Fruit fly (Drosophila melanogaster) whole organism, embryonic: ENCODE measurements around the gene CG14423.

Experiments
- Asciz ChIP-seq: fragments of 200-800 bp; sonication (Bioruptor generic); optimal IDR thresholded peaks from 2 replicates; lab custom pipeline; 2017; ENCODE audit warnings: missing biosample characterization, mild to moderate bottlenecking, missing genetic modification characterization, missing genetic modification reagents
- Bteb2 ChIP-seq: fragments of 200-800 bp; sonication (Bioruptor generic); optimal IDR thresholded peaks from 2 replicates; lab custom pipeline; 2016; ENCODE audit warnings: missing biosample characterization, missing genetic modification characterization
- CG10274 ChIP-seq: fragments of 200-800 bp; sonication (Bioruptor generic); optimal IDR thresholded peaks from 3 replicates; lab custom pipeline; 2017; ENCODE audit warnings: missing biosample characterization, mild to moderate bottlenecking, missing genetic modification characterization
- CG10321 ChIP-seq: fragments of 200-800 bp; sonication (Bioruptor generic); IDR thresholded peaks from 2 replicates; pipeline ENCODE4 v1.3.6; 2022; ENCODE audit warnings: missing biosample characterization, missing genetic modification characterization
- CG10959 ChIP-seq: fragments of 200-800 bp; sonication (Bioruptor generic); IDR thresholded peaks from 2 replicates; pipeline ENCODE4 v1.3.6; 2022; ENCODE audit warnings: missing biosample characterization, missing genetic modification characterization
- CG11085 ChIP-seq: fragments of 200-800 bp; sonication (Bioruptor generic); IDR thresholded peaks from 2 replicates; pipeline ENCODE4 v1.3.6; 2022; ENCODE audit warnings: missing biosample characterization, missing genetic modification characterization
- CG11398 ChIP-seq: fragments of 200-800 bp; sonication (Bioruptor generic); optimal IDR thresholded peaks from 2 replicates; lab custom pipeline; 2016; ENCODE audit warnings: missing biosample characterization, missing genetic modification characterization
- CG13296 ChIP-seq: fragments of 200-800 bp; sonication (Bioruptor generic); optimal IDR thresholded peaks from 3 replicates; lab custom pipeline; 2018; ENCODE audit warnings: missing biosample characterization, mild to moderate bottlenecking, missing genetic modification characterization
- CG13424 ChIP-seq: fragments of 200-800 bp; sonication (Bioruptor generic); optimal IDR thresholded peaks from 2 replicates; lab custom pipeline; 2019; ENCODE audit warnings: missing biosample characterization, mild to moderate bottlenecking, missing genetic modification characterization, moderate library complexity
- CG14050 ChIP-seq: fragments of 200-800 bp; sonication (Bioruptor generic); IDR thresholded peaks from 3 replicates; pipeline ENCODE4 v1.3.6; 2022; ENCODE audit warnings: missing biosample characterization, missing genetic modification characterization
- CG14667 ChIP-seq: fragments of 200-800 bp; sonication (Bioruptor generic); IDR thresholded peaks from 2 replicates; pipeline ENCODE4 v1.3.6; 2022; ENCODE audit warnings: missing biosample characterization, missing genetic modification characterization
- CG1603 ChIP-seq: fragments of 200-800 bp; sonication (Bioruptor generic); optimal IDR thresholded peaks from 2 replicates; lab custom pipeline; 2019; ENCODE audit warnings: missing biosample characterization, mild to moderate bottlenecking, missing genetic modification characterization, moderate library complexity
- CG18011 ChIP-seq: fragments of 200-800 bp; sonication (Bioruptor generic); optimal IDR thresholded peaks from 2 replicates; lab custom pipeline; 2017; ENCODE audit warnings: missing biosample characterization, missing genetic modification characterization, mild to moderate bottlenecking, moderate library complexity, missing genotype
- CG1832 ChIP-seq: fragments of 200-800 bp; sonication (Bioruptor generic); optimal IDR thresholded peaks from 2 replicates; lab custom pipeline; 2017; ENCODE audit warnings: missing biosample characterization, mild to moderate bottlenecking, missing genetic modification characterization, inconsistent platforms
- CG2712 ChIP-seq: fragments of 200-800 bp; optimal IDR thresholded peaks from 3 replicates; lab custom pipeline; 2019; ENCODE audit warnings: missing biosample characterization, mild to moderate bottlenecking, missing genetic modification characterization, moderate library complexity
- CG2875 ChIP-seq: fragments of 200-800 bp; sonication (Bioruptor generic); optimal IDR thresholded peaks from 2 replicates; lab custom pipeline; 2017; ENCODE audit warnings: missing biosample characterization, mild to moderate bottlenecking, missing genetic modification characterization, missing genetic modification reagents
- CG4282 ChIP-seq: fragments of 200-800 bp; sonication (Bioruptor generic); optimal IDR thresholded peaks from 2 replicates; lab custom pipeline; 2016; ENCODE audit warnings: missing biosample characterization, missing genetic modification characterization
- CG4707 ChIP-seq: fragments of 200-800 bp; sonication (Bioruptor generic); optimal IDR thresholded peaks from 2 replicates; lab custom pipeline; 2018; ENCODE audit warnings: missing biosample characterization, mild to moderate bottlenecking, missing genetic modification characterization, moderate library complexity
- CG4854 ChIP-seq: fragments of 200-800 bp; sonication (Bioruptor generic); optimal IDR thresholded peaks from 2 replicates; lab custom pipeline; 2016; ENCODE audit warnings: missing biosample characterization, missing genetic modification characterization, inconsistent platforms
- CG5953 ChIP-seq: fragments of 200-800 bp; sonication (Bioruptor generic); IDR thresholded peaks from 2 replicates; pipeline ENCODE4 v1.3.6; 2022; ENCODE audit warnings: missing biosample characterization, missing genetic modification characterization
- CG6254 ChIP-seq: fragments of 200-800 bp; sonication (Bioruptor generic); optimal IDR thresholded peaks from 3 replicates; lab custom pipeline; 2017; ENCODE audit warnings: mild to moderate bottlenecking, missing biosample characterization, missing genetic modification reagents, missing genetic modification characterization
- CG6813 ChIP-seq: fragments of 200-800 bp; sonication (Bioruptor generic); optimal IDR thresholded peaks from 2 replicates; lab custom pipeline; 2017; ENCODE audit warnings: missing biosample characterization, missing genetic modification characterization, mild to moderate bottlenecking, moderate library complexity, missing genetic modification reagents
- CG7372 ChIP-seq: fragments of 200-800 bp; sonication (Bioruptor generic); IDR thresholded peaks from 2 replicates; pipeline ENCODE4 v1.3.6; 2022; ENCODE audit warnings: missing biosample characterization, missing genetic modification characterization
- CG7745 ChIP-seq: fragments of 200-800 bp; sonication (Bioruptor generic); optimal IDR thresholded peaks from 2 replicates; lab custom pipeline; 2018; ENCODE audit warnings: missing biosample characterization, mild to moderate bottlenecking, missing genetic modification characterization, moderate library complexity
- CG8281 ChIP-seq: fragments of 200-800 bp; sonication (Bioruptor generic); optimal IDR thresholded peaks from 2 replicates; lab custom pipeline; 2018; ENCODE audit warnings: missing biosample characterization, mild to moderate bottlenecking, missing genetic modification characterization, moderate library complexity
- CG8765 ChIP-seq: fragments of 200-800 bp; sonication (Bioruptor generic); IDR thresholded peaks from 2 replicates; pipeline ENCODE4 v1.3.6; 2022; ENCODE audit warnings: missing biosample characterization, missing genetic modification characterization
- CG9609 ChIP-seq: fragments of 200-800 bp; sonication (Bioruptor generic); optimal IDR thresholded peaks from 3 replicates; lab custom pipeline; 2016; ENCODE audit warnings: missing biosample characterization, missing genetic modification characterization
- H15 ChIP-seq: fragments of 200-800 bp; sonication (Bioruptor generic); IDR thresholded peaks from 3 replicates; pipeline ENCODE4 v1.3.6; 2022; ENCODE audit warnings: missing biosample characterization, missing genetic modification characterization
- NC2β ChIP-seq: fragments of 200-800 bp; sonication (Bioruptor generic); optimal IDR thresholded peaks from 2 replicates; lab custom pipeline; 2016; ENCODE audit warnings: missing biosample characterization, missing genetic modification characterization
- Sin3A ChIP-seq: fragments of >200 bp; optimal IDR thresholded peaks from 2 replicates; lab custom pipeline; 2018
- Sry-δ ChIP-seq: fragments of 200-800 bp; sonication (Bioruptor generic); optimal IDR thresholded peaks from 2 replicates; lab custom pipeline; 2016; ENCODE audit warnings: missing biosample characterization, missing genetic modification characterization
- aop ChIP-seq: fragments of 200-800 bp; sonication (Bioruptor generic); IDR thresholded peaks from 2 replicates; pipeline ENCODE4 v1.3.6; 2022; ENCODE audit warnings: missing biosample characterization, missing genetic modification characterization
- ap ChIP-seq: fragments of 200-800 bp; sonication (Bioruptor generic); IDR thresholded peaks from 2 replicates; pipeline ENCODE4 v1.3.6; 2022; ENCODE audit warnings: missing biosample characterization, missing genetic modification characterization
- chinmo ChIP-seq: fragments of 200-800 bp; sonication (Bioruptor generic); IDR thresholded peaks from 4 replicates; pipeline ENCODE4 v1.3.6; 2022; ENCODE audit warnings: missing biosample characterization, missing genetic modification characterization; ENCODE audit not compliant: partially characterized antibody
- cwo ChIP-seq: fragments of 200-800 bp; sonication (Bioruptor generic); optimal IDR thresholded peaks from 3 replicates; lab custom pipeline; 2017; ENCODE audit warnings: missing biosample characterization, missing genetic modification characterization, mild to moderate bottlenecking, moderate library complexity, missing genetic modification reagents
- danr ChIP-seq: fragments of 200-800 bp; sonication (Bioruptor generic); IDR thresholded peaks from 2 replicates; pipeline ENCODE4 v1.3.6; 2022; ENCODE audit warnings: missing biosample characterization, missing genetic modification characterization
- fd64A ChIP-seq: fragments of 200-800 bp; sonication (Bioruptor generic); optimal IDR thresholded peaks from 3 replicates; lab custom pipeline; 2018; ENCODE audit warnings: missing biosample characterization, mild to moderate bottlenecking, missing genetic modification characterization
- gcm ChIP-seq: fragments of 200-800 bp; sonication (Bioruptor generic); optimal IDR thresholded peaks from 2 replicates; lab custom pipeline; 2019; ENCODE audit warnings: missing biosample characterization, mild to moderate bottlenecking, missing genetic modification characterization, moderate library complexity
- gfzf ChIP-seq: fragments of 200-800 bp; sonication (Bioruptor generic); optimal IDR thresholded peaks from 2 replicates; lab custom pipeline; 2016; ENCODE audit warnings: missing biosample characterization, mild to moderate bottlenecking, missing genetic modification characterization, moderate library complexity
- ind ChIP-seq: fragments of 200-800 bp; sonication (Bioruptor generic); optimal IDR thresholded peaks from 3 replicates; lab custom pipeline; 2016; ENCODE audit warnings: missing biosample characterization, missing genetic modification characterization
- jumu ChIP-seq: fragments of 200-800 bp; sonication (Bioruptor generic); optimal IDR thresholded peaks from 3 replicates; lab custom pipeline; 2016; ENCODE audit warnings: missing biosample characterization, missing genetic modification characterization
- kni ChIP-seq: fragments of 200-800 bp; sonication (Bioruptor generic); optimal IDR thresholded peaks from 3 replicates; lab custom pipeline; 2017; ENCODE audit warnings: mild to moderate bottlenecking, missing biosample characterization, missing genetic modification reagents, missing genetic modification characterization
- nmo ChIP-seq: fragments of 200-800 bp; sonication (Bioruptor generic); optimal IDR thresholded peaks from 2 replicates; lab custom pipeline; 2018; ENCODE audit warnings: missing biosample characterization, mild to moderate bottlenecking, missing genetic modification characterization, moderate library complexity
- nom ChIP-seq: fragments of 200-800 bp; sonication (Bioruptor generic); optimal IDR thresholded peaks from 2 replicates; lab custom pipeline; 2017; ENCODE audit warnings: missing biosample characterization, missing genetic modification characterization, mild to moderate bottlenecking, moderate library complexity, missing genetic modification reagents
- oc ChIP-seq: fragments of 200-800 bp; sonication (Bioruptor generic); optimal IDR thresholded peaks from 2 replicates; lab custom pipeline; 2018; ENCODE audit warnings: missing biosample characterization, mild to moderate bottlenecking, missing genetic modification characterization, moderate library complexity
- p53 ChIP-seq: fragments of 200-800 bp; sonication (Bioruptor generic); optimal IDR thresholded peaks from 2 replicates; lab custom pipeline; 2016; ENCODE audit warnings: missing biosample characterization, missing genetic modification characterization
- pb ChIP-seq: fragments of 200-800 bp; sonication (Bioruptor generic); optimal IDR thresholded peaks from 3 replicates; lab custom pipeline; 2016; ENCODE audit warnings: missing biosample characterization, missing genetic modification characterization
- phol ChIP-seq: fragments of 200-800 bp; sonication (Bioruptor generic); optimal IDR thresholded peaks from 3 replicates; lab custom pipeline; 2018; ENCODE audit warnings: missing biosample characterization, mild to moderate bottlenecking, missing genetic modification characterization, moderate library complexity
- sens ChIP-seq: fragments of 200-800 bp; sonication (Bioruptor generic); peaks from one replicate; lab custom pipeline; 2016; ENCODE audit warnings: missing biosample characterization, missing genetic modification characterization
- stwl ChIP-seq: fragments of 200-800 bp; sonication (Bioruptor generic); optimal IDR thresholded peaks from 3 replicates; lab custom pipeline; 2018; ENCODE audit warnings: missing biosample characterization, mild to moderate bottlenecking, missing genetic modification characterization, moderate library complexity
- zen ChIP-seq: fragments of 200-800 bp; sonication (Bioruptor generic); optimal IDR thresholded peaks from 3 replicates; lab custom pipeline; 2018; ENCODE audit warnings: missing biosample characterization, mild to moderate bottlenecking, missing genetic modification characterization, moderate library complexity

The CG14423 gene

DNA sequence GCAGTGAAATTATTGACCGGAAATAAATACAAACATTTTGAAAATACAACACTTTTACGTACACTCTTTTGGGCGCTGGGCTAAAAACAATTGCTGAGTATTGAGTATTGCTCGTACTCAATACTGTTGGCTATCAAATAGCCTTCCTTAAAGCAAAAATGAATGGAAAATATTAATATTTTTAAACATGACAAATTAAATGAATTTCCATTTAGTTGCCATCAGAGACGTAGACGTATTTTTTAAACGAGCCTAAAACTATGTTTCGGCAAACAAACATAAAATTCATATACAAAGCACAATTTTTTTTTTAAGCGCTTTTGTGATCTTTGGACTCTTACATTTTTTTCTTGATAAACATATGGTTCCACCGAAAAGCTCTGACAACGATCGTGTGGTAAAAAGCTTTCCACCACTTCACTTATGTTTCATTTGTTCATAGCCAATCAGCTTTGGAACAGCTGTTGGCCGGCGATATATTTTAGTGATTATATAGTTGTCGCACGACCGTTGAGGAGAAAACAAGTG is 2.4 kb downstream of the CG14423 start, which contains the start of gene CG3603 (continued):
- TF ChIP-seq gfzf (GFP tag; lab: Kevin White, UChicago) (no peak), Sin3A (no peak), CG10274 (GFP tag; lab: Kevin White, UChicago) (peak; percentile 3), cwo (GFP tag; lab: Kevin White, UChicago) (no peak), H15 (no peak), pb (GFP tag; lab: Kevin White, UChicago) (no peak), CG4282 (GFP tag; lab: Kevin White, UChicago) (no peak), Sry-δ (GFP tag; lab: Kevin White, UChicago) (no peak), CG13296 (GFP tag; lab: Kevin White, UChicago) (peak; percentile 69), ap (GFP tag; lab: Robert Waterston, UW) (no peak), CG10321 (no peak), Bteb2 (GFP tag; lab: Kevin White, UChicago) (no peak), p53 (GFP tag; lab: Kevin White, UChicago) (no peak), nom (GFP tag; lab: Kevin White, UChicago) (peak; percentile 97), sens (peak; percentile 61), CG14667 (no peak), jumu (no peak), CG4707 (GFP tag; lab: Kevin White, UChicago) (no peak), gcm (GFP tag; lab: Kevin White, UChicago) (no peak), kni (GFP tag; lab: Kevin White, UChicago) (no peak), CG11398 (GFP tag; lab: Kevin White, UChicago) (no peak), CG1603 (tag; lab: Kevin White, UChicago) (no peak), CG18011 (GFP tag; lab: Kevin White, UChicago) (peak; percentile 56), Asciz (GFP tag; lab: Kevin White, UChicago) (peak; percentile 25), CG14050 (no peak), CG13424 (tag; lab: Kevin White, UChicago) (no peak), CG7372 (GFP tag; lab: Robert Waterston, UW) (no peak), CG6254 (GFP tag; lab: Kevin White, UChicago) (no peak), CG7745 (tag; lab: Kevin White, UChicago) (no peak), stwl (tag; lab: Kevin White, UChicago) (no peak), CG11085 (GFP tag; lab: Robert Waterston, UW) (no peak), NC2β (no peak), CG4854 (GFP tag; lab: Kevin White, UChicago) (no peak), CG8281 (tag; lab: Kevin White, UChicago) (no peak), nmo (GFP tag; lab: Kevin White, UChicago) (no peak), CG10959 (GFP tag; lab: Robert Waterston, UW) (no peak), CG2712 (tag; lab: Kevin White, UChicago) (no peak), aop (GFP tag; lab: Robert Waterston, UW) (no peak), CG1832 (GFP tag; lab: Kevin White, UChicago) (no peak), CG9609 (no peak), CG8765 (no peak), zen (tag; lab: Kevin White, UChicago) (no peak), CG2875 (no peak), ind (GFP tag; lab: Kevin White, UChicago) (no peak), CG5953 (no peak), fd64A (no peak), CG6813 (peak; percentile 37), danr (GFP tag; lab: Robert Waterston, UW) (no peak), oc (tag; lab: Kevin White, UChicago) (no peak), chinmo (GFP tag; lab: Robert Waterston, UW) (no peak), phol (tag; lab: Kevin White, UChicago) (no peak)
